Fruit fly (Drosophila melanogaster) whole organism, embryonic: ENCODE data around the gene Noa36.
A peak's percentile ranks its signal among the peaks of the same experiment; 100 is the strongest.

Experiments
- CG10959 ChIP-seq: fragments of 200-800 bp; sonication (Bioruptor generic); IDR thresholded peaks from 2 replicates; pipeline ENCODE4 v1.3.6; 2022; ENCODE audit warnings: missing biosample characterization, missing genetic modification characterization
- CG10979 ChIP-seq: fragments of 200-800 bp; sonication (Bioruptor generic); optimal IDR thresholded peaks from 2 replicates; lab custom pipeline; 2018; ENCODE audit warnings: missing biosample characterization, mild to moderate bottlenecking, missing genetic modification characterization, moderate library complexity
- CG11247 ChIP-seq: fragments of 200-800 bp; sonication (Bioruptor generic); IDR thresholded peaks from 2 replicates; pipeline ENCODE4 v1.3.6; 2022; ENCODE audit warnings: missing biosample characterization, missing genetic modification characterization
- CG15011 ChIP-seq: fragments of 200-800 bp; sonication (Bioruptor generic); optimal IDR thresholded peaks from 3 replicates; lab custom pipeline; 2018; ENCODE audit warnings: missing biosample characterization, mild to moderate bottlenecking, missing genetic modification characterization
- CG15601 ChIP-seq: fragments of 200-800 bp; sonication (Bioruptor generic); optimal IDR thresholded peaks from 3 replicates; lab custom pipeline; 2019; ENCODE audit warnings: missing biosample characterization, mild to moderate bottlenecking, missing genetic modification characterization, moderate library complexity
- CG16779 ChIP-seq: fragments of 200-800 bp; sonication (Bioruptor generic); IDR thresholded peaks from 2 replicates; pipeline ENCODE4 v1.3.6; 2022; ENCODE audit warnings: missing biosample characterization, missing genetic modification characterization
- CG17361 ChIP-seq: fragments of 200-800 bp; sonication (Bioruptor generic); IDR thresholded peaks from 3 replicates; pipeline ENCODE4 v1.3.6; 2022; ENCODE audit warnings: missing biosample characterization, missing genetic modification characterization
- CG30431 ChIP-seq: fragments of 200-800 bp; sonication (Bioruptor generic); optimal IDR thresholded peaks from 2 replicates; lab custom pipeline; 2017; ENCODE audit warnings: missing biosample characterization, missing genetic modification characterization
- CG42726 ChIP-seq: fragments of 200-800 bp; sonication (Bioruptor generic); IDR thresholded peaks from 2 replicates; pipeline ENCODE4 v1.3.6; 2022; ENCODE audit warnings: missing biosample characterization, missing genetic modification characterization; ENCODE audit not compliant: partially characterized antibody
- CG6683 ChIP-seq: fragments of 200-800 bp; sonication (Bioruptor generic); optimal IDR thresholded peaks from 2 replicates; lab custom pipeline; 2017; ENCODE audit warnings: missing biosample characterization, mild to moderate bottlenecking, missing genetic modification characterization, missing genetic modification reagents
- CG6765 ChIP-seq: fragments of 200-800 bp; sonication (Bioruptor generic); optimal IDR thresholded peaks from 3 replicates; lab custom pipeline; 2017; ENCODE audit warnings: missing biosample characterization, mild to moderate bottlenecking, missing genetic modification characterization
- CG7271 ChIP-seq: fragments of 200-800 bp; sonication (Bioruptor generic); optimal IDR thresholded peaks from 2 replicates; lab custom pipeline; 2018; ENCODE audit warnings: missing biosample characterization, mild to moderate bottlenecking, missing genetic modification characterization, moderate library complexity
- CG9437 ChIP-seq: fragments of 200-800 bp; sonication (Bioruptor generic); optimal IDR thresholded peaks from 2 replicates; lab custom pipeline; 2018; ENCODE audit warnings: missing biosample characterization, mild to moderate bottlenecking, missing genetic modification characterization
- CG9727 ChIP-seq: fragments of 200-800 bp; sonication (Bioruptor generic); optimal IDR thresholded peaks from 3 replicates; lab custom pipeline; 2017; ENCODE audit warnings: missing biosample characterization, mild to moderate bottlenecking, missing genetic modification characterization
- CG9817 ChIP-seq: fragments of 200-800 bp; sonication (Bioruptor generic); optimal IDR thresholded peaks from 2 replicates; lab custom pipeline; 2018; ENCODE audit warnings: missing biosample characterization, mild to moderate bottlenecking, missing genetic modification characterization, moderate library complexity
- D ChIP-seq, 2 experiments: fragments of 200-800 bp in 1 of 2; fragments of >200 bp in 1 of 2; sonication (Bioruptor generic) in 1 of 2; optimal IDR thresholded peaks; 2 replicates in 1 of 2; 3 replicates in 1 of 2; lab custom pipeline; 2017; ENCODE audit warnings: mild to moderate bottlenecking in 1 of 2, missing biosample characterization in 1 of 2, missing genetic modification characterization in 1 of 2, missing genetic modification reagents in 1 of 2
- D19A ChIP-seq: fragments of 200-800 bp; optimal IDR thresholded peaks from 3 replicates; lab custom pipeline; 2019; ENCODE audit warnings: missing biosample characterization, mild to moderate bottlenecking, missing genetic modification characterization, moderate library complexity
- Dbx ChIP-seq: fragments of 200-800 bp; sonication (Bioruptor generic); IDR thresholded peaks from 3 replicates; pipeline ENCODE4 v1.3.6; 2022; ENCODE audit warnings: missing biosample characterization, missing genetic modification characterization
- Dip2 ChIP-seq: fragments of 200-800 bp; sonication (Bioruptor generic); IDR thresholded peaks from 2 replicates; pipeline ENCODE4 v1.3.6; 2022; ENCODE audit warnings: missing biosample characterization, missing genetic modification characterization
- Dip3 ChIP-seq: fragments of 200-800 bp; sonication (Bioruptor generic); optimal IDR thresholded peaks from 3 replicates; lab custom pipeline; 2016; ENCODE audit warnings: missing biosample characterization, missing genetic modification characterization
- E2f2 ChIP-seq: fragments of 200-800 bp; sonication (Bioruptor generic); IDR thresholded peaks from 2 replicates; pipeline ENCODE4 v1.3.6; 2022; ENCODE audit warnings: missing biosample characterization, missing genetic modification characterization
- H15 ChIP-seq: fragments of 200-800 bp; sonication (Bioruptor generic); IDR thresholded peaks from 3 replicates; pipeline ENCODE4 v1.3.6; 2022; ENCODE audit warnings: missing biosample characterization, missing genetic modification characterization
- Max ChIP-seq: fragments of 200-800 bp; sonication (Bioruptor generic); optimal IDR thresholded peaks from 2 replicates; lab custom pipeline; 2016; ENCODE audit warnings: missing biosample characterization, mild to moderate bottlenecking, missing genetic modification characterization
- Mes4 ChIP-seq: fragments of 200-800 bp; sonication (Bioruptor generic); optimal IDR thresholded peaks from 2 replicates; lab custom pipeline; 2016; ENCODE audit warnings: missing biosample characterization, missing genetic modification characterization
- NC2β ChIP-seq: fragments of 200-800 bp; sonication (Bioruptor generic); optimal IDR thresholded peaks from 2 replicates; lab custom pipeline; 2016; ENCODE audit warnings: missing biosample characterization, missing genetic modification characterization
- Nf-YA ChIP-seq: fragments of 200-800 bp; sonication (Bioruptor generic); IDR thresholded peaks from 2 replicates; pipeline ENCODE4 v1.3.6; 2022; ENCODE audit warnings: missing biosample characterization, missing genetic modification characterization
- Ptx1 ChIP-seq: fragments of 200-800 bp; sonication (Bioruptor generic); IDR thresholded peaks from 2 replicates; pipeline ENCODE4 v1.3.6; 2022; ENCODE audit warnings: missing biosample characterization, missing genetic modification characterization
- Rx ChIP-seq: fragments of 200-800 bp; sonication (Bioruptor generic); IDR thresholded peaks from 2 replicates; pipeline ENCODE4 v1.3.6; 2022; ENCODE audit warnings: missing biosample characterization, missing genetic modification characterization
- Spps ChIP-seq: fragments of 200-800 bp; sonication (Bioruptor generic); optimal IDR thresholded peaks from 2 replicates; lab custom pipeline; 2018; ENCODE audit warnings: missing biosample characterization, mild to moderate bottlenecking, missing genetic modification characterization
- Xbp1 ChIP-seq: fragments of 200-800 bp; sonication (Bioruptor generic); optimal IDR thresholded peaks from 3 replicates; lab custom pipeline; 2016; ENCODE audit warnings: missing biosample characterization, mild to moderate bottlenecking, missing genetic modification characterization
- YL-1 ChIP-seq: fragments of 200-800 bp; sonication (Bioruptor generic); optimal IDR thresholded peaks from 3 replicates; lab custom pipeline; 2017; ENCODE audit warnings: missing biosample characterization, mild to moderate bottlenecking, missing genetic modification characterization
- ab ChIP-seq: fragments of 200-800 bp; sonication (Bioruptor generic); optimal IDR thresholded peaks from 2 replicates; lab custom pipeline; 2016; ENCODE audit warnings: missing biosample characterization, missing genetic modification characterization
- cas ChIP-seq: fragments of 200-800 bp; sonication (Bioruptor generic); IDR thresholded peaks from 2 replicates; pipeline ENCODE4 v1.3.6; 2022; ENCODE audit warnings: missing biosample characterization, missing genetic modification characterization
- cg ChIP-seq: fragments of 200-800 bp; sonication (Bioruptor generic); optimal IDR thresholded peaks from 3 replicates; lab custom pipeline; 2019; ENCODE audit warnings: missing biosample characterization, mild to moderate bottlenecking, missing genetic modification characterization, moderate library complexity
- ci ChIP-seq: fragments of 200-800 bp; sonication (Bioruptor generic); IDR thresholded peaks from 3 replicates; pipeline ENCODE4 v1.3.6; 2022; ENCODE audit warnings: missing biosample characterization, missing genetic modification characterization
- dmrt11E ChIP-seq: fragments of 200-800 bp; sonication (Bioruptor generic); optimal IDR thresholded peaks from 3 replicates; lab custom pipeline; 2018; ENCODE audit warnings: missing biosample characterization, mild to moderate bottlenecking, missing genetic modification characterization, moderate library complexity
- gfzf ChIP-seq: fragments of 200-800 bp; sonication (Bioruptor generic); optimal IDR thresholded peaks from 2 replicates; lab custom pipeline; 2016; ENCODE audit warnings: missing biosample characterization, mild to moderate bottlenecking, missing genetic modification characterization, moderate library complexity
- knrl ChIP-seq: fragments of 200-800 bp; sonication (Bioruptor generic); IDR thresholded peaks from 3 replicates; pipeline ENCODE4 v1.3.6; 2022; ENCODE audit warnings: missing biosample characterization, missing genetic modification characterization; ENCODE audit not compliant: partially characterized antibody
- oc ChIP-seq: fragments of 200-800 bp; sonication (Bioruptor generic); optimal IDR thresholded peaks from 2 replicates; lab custom pipeline; 2018; ENCODE audit warnings: missing biosample characterization, mild to moderate bottlenecking, missing genetic modification characterization, moderate library complexity
- onecut ChIP-seq: fragments of 200-800 bp; sonication (Bioruptor generic); IDR thresholded peaks from 2 replicates; pipeline ENCODE4 v1.3.6; 2022; ENCODE audit warnings: missing biosample characterization, missing genetic modification characterization
- otp ChIP-seq: fragments of 200-800 bp; sonication (Bioruptor generic); IDR thresholded peaks from 3 replicates; pipeline ENCODE4, ENCODE4 v1.3.6; 2022; ENCODE audit warnings: missing biosample characterization, missing genetic modification characterization
- pan ChIP-seq, 4 experiments: fragments of >200 bp in 3 of 4; fragments of 200-800 bp in 1 of 4; sonication (Bioruptor generic) in 1 of 4; optimal IDR thresholded peaks in 3 of 4; IDR thresholded peaks in 1 of 4; 2 replicates each; pipeline versions ENCODE4 v1.3.6 to Lab custom; 2017 to 2022; ENCODE audit warnings: missing biosample characterization in 2 of 4, missing genetic modification characterization in 2 of 4, mixed read lengths in 1 of 4
- pros ChIP-seq: fragments of 200-800 bp; sonication (Bioruptor generic); optimal IDR thresholded peaks from 3 replicates; lab custom pipeline; 2019; ENCODE audit warnings: missing biosample characterization, mild to moderate bottlenecking, missing genetic modification characterization, moderate library complexity
- pum ChIP-seq: fragments of 200-800 bp; sonication (Bioruptor generic); optimal IDR thresholded peaks from 2 replicates; lab custom pipeline; 2016; ENCODE audit warnings: missing biosample characterization, missing genetic modification characterization
- ranshi ChIP-seq: fragments of 200-800 bp; sonication (Bioruptor generic); IDR thresholded peaks from 2 replicates; pipeline ENCODE4 v1.3.6; 2022; ENCODE audit warnings: missing biosample characterization, missing genetic modification characterization
- shn ChIP-seq: fragments of 200-800 bp; sonication (Bioruptor generic); optimal IDR thresholded peaks from 3 replicates; lab custom pipeline; 2016; ENCODE audit warnings: missing biosample characterization, missing genetic modification characterization
- tna ChIP-seq: fragments of 200-800 bp; sonication (Bioruptor generic); IDR thresholded peaks from 2 replicates; pipeline ENCODE4 v1.3.6; 2022; ENCODE audit warnings: missing biosample characterization, missing genetic modification characterization; ENCODE audit not compliant: partially characterized antibody
- trem ChIP-seq: fragments of 200-800 bp; optimal IDR thresholded peaks from 3 replicates; lab custom pipeline; 2019; ENCODE audit warnings: missing biosample characterization, mild to moderate bottlenecking, missing genetic modification characterization, moderate library complexity
- z ChIP-seq: fragments of 200-800 bp; sonication (Bioruptor generic); IDR thresholded peaks from 3 replicates; pipeline ENCODE4 v1.3.6; 2022; ENCODE audit warnings: missing biosample characterization, missing genetic modification characterization

The Noa36 gene

DNA sequence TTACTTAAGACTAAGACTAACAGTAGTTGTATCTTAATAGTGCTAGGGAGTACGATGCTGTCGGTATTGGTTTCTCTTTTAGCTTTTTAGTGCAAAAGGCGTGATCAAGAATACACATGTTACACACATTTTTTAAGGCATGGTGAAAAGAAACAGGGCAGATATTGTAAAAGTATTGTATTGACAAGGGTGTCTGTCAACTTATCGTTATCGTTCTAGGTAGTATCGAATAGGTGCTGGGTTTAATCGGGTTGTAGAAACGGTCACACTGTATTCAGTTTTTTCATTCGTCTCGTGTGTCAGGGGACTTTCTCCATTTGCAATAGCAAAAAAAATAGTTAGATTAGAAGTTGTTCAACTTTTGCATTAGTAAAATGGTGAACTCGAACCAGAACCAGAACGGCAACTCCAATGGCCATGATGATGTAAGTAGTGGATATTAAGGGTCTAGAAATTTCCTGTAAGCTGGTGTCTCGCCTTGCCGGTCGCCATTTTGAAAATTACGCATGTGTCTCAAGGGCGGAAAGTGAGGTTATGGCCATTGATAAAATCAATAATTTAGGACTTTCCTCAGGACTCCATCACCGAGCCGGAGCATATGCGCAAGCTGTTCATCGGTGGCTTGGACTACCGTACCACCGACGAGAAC is 1.2 kb upstream of the Noa36 start (continued):
- TF ChIP-seq NC2β (GFP tag; lab: Kevin White, UChicago), result peak; percentile 6
- TF ChIP-seq otp, result no peak
- TF ChIP-seq Nf-YA (GFP tag; lab: Robert Waterston, UW), result no peak
- no peak for TF ChIP-seq D19A
- no peak for TF ChIP-seq pros (GFP tag; lab: Kevin White, UChicago)
- TF ChIP-seq CG10959 (GFP tag; lab: Robert Waterston, UW), result no peak
- peak; percentile 57 for TF ChIP-seq trem (tag; lab: Kevin White, UChicago)
- no peak for TF ChIP-seq dmrt11E (tag; lab: Kevin White, UChicago)
- TF ChIP-seq CG9437 (GFP tag; lab: Kevin White, UChicago), result no peak
- TF ChIP-seq onecut (GFP tag; lab: Robert Waterston, UW), result peak; percentile 96
- TF ChIP-seq CG9817 (tag; lab: Kevin White, UChicago), result no peak
- peak; percentile 4 for TF ChIP-seq CG15601 (tag; lab: Kevin White, UChicago)
- TF ChIP-seq pan (optimal IDR thresholded peaks at IDR 0.05; lab: Kevin White, UChicago), result no peak
- TF ChIP-seq pan (GFP tag; optimal IDR thresholded peaks at IDR 0.05 in 1 of 2, IDR thresholded peaks at IDR 0.05 in 1 of 2), result no peak
- TF ChIP-seq tna, result peak; percentile 59
- no peak for TF ChIP-seq pum
- peak; percentile 23; the same call in 1 of the 3 replicates for TF ChIP-seq ci (GFP tag; lab: Robert Waterston, UW)
- TF ChIP-seq knrl (GFP tag; lab: Robert Waterston, UW), result peak; percentile 34; the same call in 2 of the 3 replicates
- no peak for TF ChIP-seq Dip3 (GFP tag; lab: Kevin White, UChicago)
- TF ChIP-seq Xbp1 (GFP tag; lab: Kevin White, UChicago), result no peak
- TF ChIP-seq cg (GFP tag; lab: Kevin White, UChicago), result no peak
- TF ChIP-seq Spps (tag; lab: Kevin White, UChicago), result no peak
- TF ChIP-seq ab, result no peak
- TF ChIP-seq D (optimal IDR thresholded peaks at IDR 0.05; lab: Kevin White, UChicago), result peak; percentile 7
- TF ChIP-seq D (GFP tag; optimal IDR thresholded peaks at IDR 0.05; lab: Kevin White, UChicago), result no peak
- TF ChIP-seq CG15011 (GFP tag; lab: Kevin White, UChicago), result no peak
- no peak for TF ChIP-seq cas (GFP tag; lab: Robert Waterston, UW)
- no peak for TF ChIP-seq Mes4 (GFP tag; lab: Kevin White, UChicago)
- peak; percentile 83 for TF ChIP-seq gfzf (GFP tag; lab: Kevin White, UChicago)
- peak; percentile 98 for TF ChIP-seq YL-1 (GFP tag; lab: Kevin White, UChicago)
- no peak for TF ChIP-seq oc (tag; lab: Kevin White, UChicago)
- TF ChIP-seq CG16779, result no peak
- no peak for TF ChIP-seq CG17361
- TF ChIP-seq Max (GFP tag; lab: Kevin White, UChicago), result peak; percentile 50
- no peak for TF ChIP-seq Ptx1 (GFP tag; lab: Robert Waterston, UW)
- no peak for TF ChIP-seq ranshi (GFP tag; lab: Robert Waterston, UW)
- TF ChIP-seq Dip2 (GFP tag; lab: Robert Waterston, UW), result no peak
- TF ChIP-seq H15, result no peak
- no peak for TF ChIP-seq CG11247 (GFP tag; lab: Robert Waterston, UW)
- no peak for TF ChIP-seq CG10979 (tag; lab: Kevin White, UChicago)
- TF ChIP-seq shn, result no peak
- TF ChIP-seq z (GFP tag; lab: Robert Waterston, UW), result no peak
- 0 out of 2 replicates have a peak, but pooled peaks have one; percentile 47 for TF ChIP-seq CG42726 (GFP tag; lab: Robert Waterston, UW)
- TF ChIP-seq CG6765, result peak; percentile 6
- no peak for TF ChIP-seq CG9727 (GFP tag; lab: Kevin White, UChicago)
- TF ChIP-seq CG7271 (tag; lab: Kevin White, UChicago), result peak; percentile 0
- TF ChIP-seq CG30431 (GFP tag; lab: Kevin White, UChicago), result no peak
- 0 out of 2 replicates have a peak, but pooled peaks have one; percentile 19 for TF ChIP-seq E2f2 (GFP tag; lab: Robert Waterston, UW)
- 0 out of 3 replicates have a peak, but pooled peaks have one; percentile 25 for TF ChIP-seq Dbx (GFP tag; lab: Robert Waterston, UW)
- no peak for TF ChIP-seq CG6683 (GFP tag; lab: Kevin White, UChicago)
- no peak for TF ChIP-seq Rx (GFP tag; lab: Robert Waterston, UW)
